Fruit fly (Drosophila melanogaster) whole organism, embryonic: ENCODE results near the gene Klp67A.
A peak's percentile ranks its signal among the peaks of the same experiment; 100 is the strongest.

Experiments
- Bdp1 ChIP-seq: fragments of 200-800 bp; sonication (Bioruptor generic); optimal IDR thresholded peaks from 3 replicates; lab custom pipeline; 2016; ENCODE audit warnings: missing biosample characterization, missing genetic modification characterization
- BtbVII ChIP-seq: fragments of 200-800 bp; sonication (Bioruptor generic); optimal IDR thresholded peaks from 3 replicates; lab custom pipeline; 2017; ENCODE audit warnings: missing biosample characterization, mild to moderate bottlenecking, missing genetic modification characterization
- CG12071 ChIP-seq: fragments of 200-800 bp; sonication (Bioruptor generic); optimal IDR thresholded peaks from 3 replicates; lab custom pipeline; 2018; ENCODE audit warnings: missing biosample characterization, mild to moderate bottlenecking, missing genetic modification characterization
- CG13123 ChIP-seq: fragments of 200-800 bp; sonication (Bioruptor generic); optimal IDR thresholded peaks from 2 replicates; lab custom pipeline; 2016; ENCODE audit warnings: missing biosample characterization, missing genetic modification characterization
- CG13894 ChIP-seq: fragments of 200-800 bp; sonication (Bioruptor generic); optimal IDR thresholded peaks from 3 replicates; lab custom pipeline; 2018; ENCODE audit warnings: missing biosample characterization, mild to moderate bottlenecking, missing genetic modification characterization, moderate library complexity
- CG14667 ChIP-seq: fragments of 200-800 bp; sonication (Bioruptor generic); IDR thresholded peaks from 2 replicates; pipeline ENCODE4 v1.3.6; 2022; ENCODE audit warnings: missing biosample characterization, missing genetic modification characterization
- CG14710 ChIP-seq: fragments of 200-800 bp; sonication (Bioruptor generic); optimal IDR thresholded peaks from 3 replicates; lab custom pipeline; 2019; ENCODE audit warnings: missing biosample characterization, mild to moderate bottlenecking, missing genetic modification characterization, moderate library complexity
- CG15514 ChIP-seq: fragments of 200-800 bp; sonication (Bioruptor generic); optimal IDR thresholded peaks from 3 replicates; lab custom pipeline; 2017; ENCODE audit warnings: missing biosample characterization, missing genetic modification characterization, mild to moderate bottlenecking, moderate library complexity, missing genetic modification reagents
- CG17186 ChIP-seq: fragments of 200-800 bp; sonication (Bioruptor generic); optimal IDR thresholded peaks from 3 replicates; lab custom pipeline; 2017; ENCODE audit warnings: missing biosample characterization, missing genetic modification reagents, missing genetic modification characterization
- CG18011 ChIP-seq: fragments of 200-800 bp; sonication (Bioruptor generic); optimal IDR thresholded peaks from 2 replicates; lab custom pipeline; 2017; ENCODE audit warnings: missing biosample characterization, missing genetic modification characterization, mild to moderate bottlenecking, moderate library complexity, missing genotype
- CG18619 ChIP-seq: fragments of 200-800 bp; sonication (Bioruptor generic); optimal IDR thresholded peaks from 3 replicates; lab custom pipeline; 2017; ENCODE audit warnings: missing biosample characterization, mild to moderate bottlenecking, missing genetic modification characterization
- CG3065 ChIP-seq: fragments of 200-800 bp; sonication (Bioruptor generic); optimal IDR thresholded peaks from 2 replicates; lab custom pipeline; 2016; ENCODE audit warnings: missing biosample characterization, missing genetic modification characterization
- CG33557 ChIP-seq: fragments of 200-800 bp; sonication (Bioruptor generic); optimal IDR thresholded peaks from 2 replicates; lab custom pipeline; 2019; ENCODE audit warnings: missing biosample characterization, mild to moderate bottlenecking, missing genetic modification characterization, moderate library complexity
- CG34376 ChIP-seq: fragments of 200-800 bp; sonication (Bioruptor generic); optimal IDR thresholded peaks from 2 replicates; lab custom pipeline; 2018; ENCODE audit warnings: missing biosample characterization, mild to moderate bottlenecking, missing genetic modification characterization
- CG4282 ChIP-seq: fragments of 200-800 bp; sonication (Bioruptor generic); optimal IDR thresholded peaks from 2 replicates; lab custom pipeline; 2016; ENCODE audit warnings: missing biosample characterization, missing genetic modification characterization
- CG4360 ChIP-seq: fragments of 200-800 bp; sonication (Bioruptor generic); IDR thresholded peaks from 2 replicates; pipeline ENCODE4 v1.3.6; 2022; ENCODE audit warnings: missing biosample characterization, missing genetic modification characterization
- CG6254 ChIP-seq: fragments of 200-800 bp; sonication (Bioruptor generic); optimal IDR thresholded peaks from 3 replicates; lab custom pipeline; 2017; ENCODE audit warnings: mild to moderate bottlenecking, missing biosample characterization, missing genetic modification reagents, missing genetic modification characterization
- CG6854 ChIP-seq: fragments of 200-800 bp; sonication (Bioruptor generic); optimal IDR thresholded peaks from 3 replicates; lab custom pipeline; 2017; ENCODE audit warnings: missing biosample characterization, mild to moderate bottlenecking, missing genetic modification characterization
- CG7556 ChIP-seq: fragments of 200-800 bp; sonication (Bioruptor generic); optimal IDR thresholded peaks from 2 replicates; lab custom pipeline; 2017; ENCODE audit warnings: missing biosample characterization, mild to moderate bottlenecking, missing genetic modification characterization
- CG7839 ChIP-seq: fragments of 200-800 bp; sonication (Bioruptor generic); optimal IDR thresholded peaks from 3 replicates; lab custom pipeline; 2018; ENCODE audit warnings: missing biosample characterization, mild to moderate bottlenecking, missing genetic modification characterization, moderate library complexity
- CG8478 ChIP-seq: fragments of >200 bp; optimal IDR thresholded peaks from 2 replicates; lab custom pipeline; 2018
- CG9797 ChIP-seq: fragments of 200-800 bp; sonication (Bioruptor generic); optimal IDR thresholded peaks from 3 replicates; lab custom pipeline; 2018; ENCODE audit warnings: missing biosample characterization, mild to moderate bottlenecking, missing genetic modification characterization
- Dad ChIP-seq: fragments of 200-800 bp; sonication (Bioruptor generic); optimal IDR thresholded peaks from 3 replicates; lab custom pipeline; 2016; ENCODE audit warnings: missing biosample characterization, missing genetic modification characterization
- Dp ChIP-seq: fragments of 200-800 bp; sonication (Bioruptor generic); optimal IDR thresholded peaks from 2 replicates; lab custom pipeline; 2018; ENCODE audit warnings: missing biosample characterization, mild to moderate bottlenecking, missing genetic modification characterization, moderate library complexity
- Drgx ChIP-seq: fragments of 200-800 bp; sonication (Bioruptor generic); IDR thresholded peaks from 2 replicates; pipeline ENCODE4 v1.3.6; 2022; ENCODE audit warnings: missing biosample characterization, missing genetic modification characterization
- E2f1 ChIP-seq: fragments of 200-800 bp; sonication (Bioruptor generic); IDR thresholded peaks from 2 replicates; pipeline ENCODE4 v1.3.6; 2022; ENCODE audit warnings: missing biosample characterization, missing genetic modification characterization
- E2f2 ChIP-seq: fragments of 200-800 bp; sonication (Bioruptor generic); IDR thresholded peaks from 2 replicates; pipeline ENCODE4 v1.3.6; 2022; ENCODE audit warnings: missing biosample characterization, missing genetic modification characterization
- Ets65A ChIP-seq: fragments of 200-800 bp; sonication (Bioruptor generic); peaks from one replicate; lab custom pipeline; 2016; ENCODE audit warnings: missing biosample characterization, missing genetic modification characterization
- Fer2 ChIP-seq: fragments of 200-800 bp; sonication (Bioruptor generic); optimal IDR thresholded peaks from 2 replicates; lab custom pipeline; 2018; ENCODE audit warnings: missing biosample characterization, mild to moderate bottlenecking, missing genetic modification characterization, moderate library complexity
- HmgZ ChIP-seq: fragments of 200-800 bp; sonication (Bioruptor generic); optimal IDR thresholded peaks from 2 replicates; lab custom pipeline; 2018; ENCODE audit warnings: missing biosample characterization, mild to moderate bottlenecking, missing genetic modification characterization
- Hr51 ChIP-seq, 2 experiments: fragments of 200-800 bp; sonication (Bioruptor generic); optimal IDR thresholded peaks; 2 replicates in 1 of 2; 3 replicates in 1 of 2; lab custom pipeline; 2016 to 2018; ENCODE audit warnings: missing biosample characterization in 2 of 2, missing genetic modification characterization in 2 of 2, mild to moderate bottlenecking in 1 of 2, moderate library complexity in 1 of 2
- Mrtf ChIP-seq: fragments of 200-800 bp; sonication (Bioruptor generic); IDR thresholded peaks from 3 replicates; pipeline ENCODE4 v1.3.6; 2022; ENCODE audit warnings: missing biosample characterization, missing genetic modification characterization
- Spps ChIP-seq: fragments of 200-800 bp; sonication (Bioruptor generic); optimal IDR thresholded peaks from 2 replicates; lab custom pipeline; 2018; ENCODE audit warnings: missing biosample characterization, mild to moderate bottlenecking, missing genetic modification characterization
- YL-1 ChIP-seq: fragments of 200-800 bp; sonication (Bioruptor generic); optimal IDR thresholded peaks from 3 replicates; lab custom pipeline; 2017; ENCODE audit warnings: missing biosample characterization, mild to moderate bottlenecking, missing genetic modification characterization
- ac ChIP-seq: fragments of 200-800 bp; sonication (Bioruptor generic); optimal IDR thresholded peaks from 3 replicates; lab custom pipeline; 2017; ENCODE audit warnings: missing biosample characterization, mild to moderate bottlenecking, missing genetic modification characterization
- aop ChIP-seq: fragments of 200-800 bp; sonication (Bioruptor generic); IDR thresholded peaks from 2 replicates; pipeline ENCODE4 v1.3.6; 2022; ENCODE audit warnings: missing biosample characterization, missing genetic modification characterization
- crol ChIP-seq: fragments of 200-800 bp; sonication (Bioruptor generic); IDR thresholded peaks from 2 replicates; pipeline ENCODE4 v1.3.6; 2022; ENCODE audit warnings: missing biosample characterization, missing genetic modification characterization
- emc ChIP-seq: fragments of 200-800 bp; sonication (Bioruptor generic); optimal IDR thresholded peaks from 2 replicates; lab custom pipeline; 2016; ENCODE audit warnings: missing biosample characterization, missing genetic modification characterization
- ems ChIP-seq: fragments of 200-800 bp; sonication (Bioruptor generic); optimal IDR thresholded peaks from 3 replicates; lab custom pipeline; 2016; ENCODE audit warnings: missing biosample characterization, missing genetic modification characterization
- fd96Cb ChIP-seq: fragments of 200-800 bp; sonication (Bioruptor generic); optimal IDR thresholded peaks from 2 replicates; lab custom pipeline; 2018; ENCODE audit warnings: missing biosample characterization, mild to moderate bottlenecking, missing genetic modification characterization, moderate library complexity
- gcm ChIP-seq: fragments of 200-800 bp; sonication (Bioruptor generic); optimal IDR thresholded peaks from 2 replicates; lab custom pipeline; 2019; ENCODE audit warnings: missing biosample characterization, mild to moderate bottlenecking, missing genetic modification characterization, moderate library complexity
- ham ChIP-seq: fragments of 200-800 bp; sonication (Bioruptor generic); IDR thresholded peaks from 2 replicates; pipeline ENCODE4 v1.3.6; 2022; ENCODE audit warnings: missing biosample characterization, missing genetic modification characterization
- insv ChIP-seq, 2 experiments: fragments of 200-800 bp; sonication (Bioruptor generic); optimal IDR thresholded peaks; 3 replicates each; lab custom pipeline; 2016 to 2018; ENCODE audit warnings: missing biosample characterization in 2 of 2, missing genetic modification characterization in 2 of 2
- lab ChIP-seq: fragments of 200-800 bp; sonication (Bioruptor generic); optimal IDR thresholded peaks from 3 replicates; lab custom pipeline; 2017; ENCODE audit warnings: missing biosample characterization, missing genetic modification characterization, mild to moderate bottlenecking, moderate library complexity, missing genetic modification reagents
- onecut ChIP-seq: fragments of 200-800 bp; sonication (Bioruptor generic); IDR thresholded peaks from 2 replicates; pipeline ENCODE4 v1.3.6; 2022; ENCODE audit warnings: missing biosample characterization, missing genetic modification characterization
- ranshi ChIP-seq: fragments of 200-800 bp; sonication (Bioruptor generic); IDR thresholded peaks from 2 replicates; pipeline ENCODE4 v1.3.6; 2022; ENCODE audit warnings: missing biosample characterization, missing genetic modification characterization
- salm ChIP-seq: fragments of 200-800 bp; sonication (Bioruptor generic); optimal IDR thresholded peaks from 2 replicates; lab custom pipeline; 2018; ENCODE audit warnings: missing biosample characterization, mild to moderate bottlenecking, missing genetic modification characterization
- stwl ChIP-seq: fragments of 200-800 bp; sonication (Bioruptor generic); optimal IDR thresholded peaks from 3 replicates; lab custom pipeline; 2018; ENCODE audit warnings: missing biosample characterization, mild to moderate bottlenecking, missing genetic modification characterization, moderate library complexity
- vfl ChIP-seq: fragments of 200-800 bp; sonication (Bioruptor generic); optimal IDR thresholded peaks from 2 replicates; lab custom pipeline; 2016; ENCODE audit warnings: missing biosample characterization, missing genetic modification characterization
- wek ChIP-seq: fragments of 200-800 bp; sonication (Bioruptor generic); optimal IDR thresholded peaks from 3 replicates; lab custom pipeline; 2018; ENCODE audit warnings: missing biosample characterization, mild to moderate bottlenecking, missing genetic modification characterization, moderate library complexity

Klp67A gene

dm6 chr3L:9402157-9402890, 35.5 kb upstream of the Klp67A start, which contains the start of gene eIF4E1 (continued):
- TF ChIP-seq Dad (GFP tag; lab: Kevin White, UChicago) (peak; percentile 35), CG3065 (GFP tag; lab: Kevin White, UChicago) (no peak), aop (GFP tag; lab: Robert Waterston, UW) (no peak), emc (GFP tag; lab: Kevin White, UChicago) (no peak), CG15514 (GFP tag; lab: Kevin White, UChicago) (peak; percentile 68), CG18619 (GFP tag; lab: Kevin White, UChicago) (no peak), CG14710 (tag; lab: Kevin White, UChicago) (peak; percentile 71), ems (GFP tag; lab: Kevin White, UChicago) (peak; percentile 37), CG17186 (GFP tag; lab: Kevin White, UChicago) (peak; percentile 52), CG7556 (GFP tag; lab: Kevin White, UChicago) (no peak), ranshi (no peak), gcm (GFP tag; lab: Kevin White, UChicago) (no peak), CG6254 (GFP tag; lab: Kevin White, UChicago) (no peak), vfl (GFP tag; lab: Kevin White, UChicago) (peak; percentile 28), CG13894 (tag; lab: Kevin White, UChicago) (peak; percentile 31), CG33557 (GFP tag; lab: Kevin White, UChicago) (no peak), stwl (tag; lab: Kevin White, UChicago) (peak; percentile 93), CG6854 (no peak), CG13123 (GFP tag; lab: Kevin White, UChicago) (no peak), CG7839 (tag; lab: Kevin White, UChicago) (no peak), Mrtf (GFP tag; lab: Robert Waterston, UW) (no peak), salm (no peak), Spps (tag; lab: Kevin White, UChicago) (no peak), E2f2 (GFP tag; lab: Robert Waterston, UW) (peak; percentile 50), ac (GFP tag; lab: Kevin White, UChicago) (no peak), BtbVII (no peak), CG34376 (GFP tag; lab: Kevin White, UChicago) (no peak), CG4360 (GFP tag; lab: Robert Waterston, UW) (peak; percentile 52; the same call in 1 of the 2 replicates), CG18011 (GFP tag; lab: Kevin White, UChicago) (peak; percentile 97), lab (GFP tag; lab: Kevin White, UChicago) (no peak), CG9797 (GFP tag; lab: Kevin White, UChicago) (peak; percentile 91), YL-1 (peak; percentile 61), crol (GFP tag; lab: Robert Waterston, UW) (no peak), Dp (GFP tag; lab: Kevin White, UChicago) (peak; percentile 54), wek (GFP tag; lab: Kevin White, UChicago) (no peak), CG4282 (no peak), Ets65A (GFP tag; lab: Kevin White, UChicago) (peak; percentile 89), E2f1 (no peak), Drgx (no peak), fd96Cb (tag; lab: Kevin White, UChicago) (no peak), Hr51 (GFP tag; optimal IDR thresholded peaks at IDR 0.05; lab: Kevin White, UChicago) (no peak), CG8478 (lab: Kevin White, UChicago) (peak; percentile 86), onecut (GFP tag; lab: Robert Waterston, UW) (no peak), Fer2 (tag; lab: Kevin White, UChicago) (no peak), Bdp1 (GFP tag; lab: Kevin White, UChicago) (no peak), CG14667 (no peak), insv (GFP tag; optimal IDR thresholded peaks at IDR 0.05; lab: Kevin White, UChicago) (no peak), ham (GFP tag; lab: Robert Waterston, UW) (no peak), CG12071 (GFP tag; lab: Kevin White, UChicago) (no peak), HmgZ (tag; lab: Kevin White, UChicago) (peak; percentile 42)
